Fruit fly (Drosophila melanogaster): Measurements from ENCODE around the gene CG32640.

Gene CG32640

DNA sequence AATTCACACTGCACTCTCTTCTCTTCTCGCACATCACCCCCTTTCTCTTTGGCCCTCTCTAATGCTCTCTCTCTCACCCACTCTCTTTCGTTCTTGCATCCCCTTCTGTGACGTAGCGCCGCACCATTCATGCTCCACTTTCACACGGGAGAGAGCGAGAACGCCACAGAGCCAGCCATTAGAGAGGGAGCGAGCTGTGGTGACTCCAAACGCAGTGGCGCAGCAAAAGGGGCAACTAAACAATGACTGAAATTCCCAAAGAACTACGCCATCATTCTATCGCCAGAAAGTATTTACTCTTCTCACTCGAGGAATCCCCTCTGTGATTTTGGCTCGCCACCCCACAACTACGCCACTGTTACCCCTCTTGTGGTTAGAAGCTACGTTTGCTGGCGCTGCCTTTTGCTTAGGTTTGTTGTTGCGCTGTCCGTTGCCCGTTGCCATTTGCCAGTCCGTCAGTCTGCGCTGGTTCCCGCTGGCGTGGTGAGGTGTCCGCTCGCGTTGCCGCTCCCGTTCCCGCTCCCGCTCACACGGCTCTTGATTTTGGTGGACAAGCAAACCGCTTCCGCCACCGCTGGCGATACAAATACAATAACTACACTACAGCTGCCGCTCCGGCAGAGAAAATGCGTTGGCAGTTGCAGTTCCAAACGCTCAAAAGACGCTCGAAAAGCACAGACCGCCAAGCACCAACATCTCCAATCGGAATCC is 46.6 kb upstream of the CG32640 start (continued):
- peak; percentile 94 for TF ChIP-seq CG4707 (GFP tag; optimal IDR thresholded peaks at IDR 0.05)
- TF ChIP-seq CG13123 (GFP tag; optimal IDR thresholded peaks at IDR 0.05) = peak; percentile 98
- TF ChIP-seq CG30431 (GFP tag; optimal IDR thresholded peaks at IDR 0.05) = peak; percentile 99
- TF ChIP-seq zfh2 (GFP tag; optimal IDR thresholded peaks at IDR 0.05) = peak; percentile 99
- no peak for TF ChIP-seq pan (optimal IDR thresholded peaks at IDR 0.05)
- TF ChIP-seq pan (GFP tag; optimal IDR thresholded peaks at IDR 0.05 in 1 of 2, IDR thresholded peaks at IDR 0.05 in 1 of 2) = peak in 1 of 2 experiments; percentile 99
- TF ChIP-seq Hsf (GFP tag; optimal IDR thresholded peaks at IDR 0.05) = peak; percentile 99
- peak; percentile 95 for TF ChIP-seq CG2202 (tag; optimal IDR thresholded peaks at IDR 0.05)
- peak; percentile 97 for TF ChIP-seq CG3838 (GFP tag; optimal IDR thresholded peaks at IDR 0.05)
- peak; percentile 99 for TF ChIP-seq CG9876 (GFP tag; optimal IDR thresholded peaks at IDR 0.05)
- TF ChIP-seq CG14014 (GFP tag; IDR thresholded peaks at IDR 0.05) = peak; percentile 99
- peak; percentile 99 for TF ChIP-seq HmgZ (tag; optimal IDR thresholded peaks at IDR 0.05)
- TF ChIP-seq dm (GFP tag; optimal IDR thresholded peaks at IDR 0.05) = peak; percentile 98
- TF ChIP-seq Oli (tag; optimal IDR thresholded peaks at IDR 0.05) = peak; percentile 98
- peak; percentile 99 for TF ChIP-seq CG11085 (GFP tag; IDR thresholded peaks at IDR 0.05)
- peak; percentile 99 for TF ChIP-seq Usf (GFP tag; optimal IDR thresholded peaks at IDR 0.05)
- peak; percentile 70 for TF ChIP-seq Bgb (GFP tag; IDR thresholded peaks at IDR 0.05; ENCODE audit: partially characterized antibody)
- peak; percentile 98 for TF ChIP-seq ham (GFP tag; IDR thresholded peaks at IDR 0.05)
- peak; percentile 99 for TF ChIP-seq CG6813 (GFP tag; optimal IDR thresholded peaks at IDR 0.05)
- peak; percentile 96 for TF ChIP-seq kah (GFP tag; optimal IDR thresholded peaks at IDR 0.05)
- peak; percentile 99 for TF ChIP-seq CG12071 (GFP tag; optimal IDR thresholded peaks at IDR 0.05)
- TF ChIP-seq kni (GFP tag; optimal IDR thresholded peaks at IDR 0.05) = peak; percentile 98
- peak; percentile 89 for TF ChIP-seq CG17361 (GFP tag; IDR thresholded peaks at IDR 0.05)
- peak; percentile 98 for TF ChIP-seq slp2 (GFP tag; optimal IDR thresholded peaks at IDR 0.05)
- TF ChIP-seq slou (GFP tag; optimal IDR thresholded peaks at IDR 0.05) = peak; percentile 98
- TF ChIP-seq Rx (GFP tag; IDR thresholded peaks at IDR 0.05) = peak; percentile 99
- TF ChIP-seq CG11723 (GFP tag; optimal IDR thresholded peaks at IDR 0.05) = peak; percentile 99
- TF ChIP-seq B-H1 (GFP tag; IDR thresholded peaks at IDR 0.05) = peak; percentile 99
- TF ChIP-seq Dek (tag; optimal IDR thresholded peaks at IDR 0.05) = peak; percentile 99
- peak; percentile 98 for TF ChIP-seq CG6854 (GFP tag; optimal IDR thresholded peaks at IDR 0.05)
- no peak for TF ChIP-seq hkb (optimal IDR thresholded peaks at IDR 0.05)
- peak; percentile 99 for TF ChIP-seq hkb (GFP tag; IDR thresholded peaks at IDR 0.05)
- peak; percentile 97 for TF ChIP-seq en (GFP tag; optimal IDR thresholded peaks at IDR 0.05)
- peak; percentile 38 for TF ChIP-seq BEAF-32 (GFP tag; optimal IDR thresholded peaks at IDR 0.05)
- peak; percentile 98 for TF ChIP-seq da (GFP tag; optimal IDR thresholded peaks at IDR 0.05)
- no peak for TF ChIP-seq mld (GFP tag; IDR thresholded peaks at IDR 0.05; ENCODE audit: partially characterized antibody)
- TF ChIP-seq Dp (GFP tag; optimal IDR thresholded peaks at IDR 0.05) = peak; percentile 42
- TF ChIP-seq al (GFP tag; IDR thresholded peaks at IDR 0.05) = peak; percentile 99
- peak; percentile 93 for TF ChIP-seq CG14710 (tag; optimal IDR thresholded peaks at IDR 0.05)
- TF ChIP-seq CG15479 (GFP tag; optimal IDR thresholded peaks at IDR 0.05) = no peak
- peak; percentile 99 for TF ChIP-seq az2 (GFP tag; optimal IDR thresholded peaks at IDR 0.05)
- peak; percentile 98 for TF ChIP-seq CG11695 (GFP tag; IDR thresholded peaks at IDR 0.05)
- peak; percentile 99 for TF ChIP-seq bab2 (GFP tag; optimal IDR thresholded peaks at IDR 0.05)
- TF ChIP-seq CG8478 (optimal IDR thresholded peaks at IDR 0.05) = peak; percentile 90
- peak; percentile 21; the same call in 1 of the 2 replicates for TF ChIP-seq Scr (GFP tag; IDR thresholded peaks at IDR 0.05; ENCODE audit: partially characterized antibody)
- TF ChIP-seq CG17829 (tag; optimal IDR thresholded peaks at IDR 0.05) = peak; percentile 98
- peak; percentile 98 for TF ChIP-seq toy (GFP tag; IDR thresholded peaks at IDR 0.05)
- TF ChIP-seq Ets65A (GFP tag) = peak; percentile 100
- TF ChIP-seq CG7745 (tag; optimal IDR thresholded peaks at IDR 0.05) = peak; percentile 72
- TF ChIP-seq ERR (GFP tag; optimal IDR thresholded peaks at IDR 0.05) = peak; percentile 98
- peak; percentile 98 for TF ChIP-seq emc (GFP tag; optimal IDR thresholded peaks at IDR 0.05)

Data from whole organism, embryonic.